Worm (Caenorhabditis elegans) whole organism, L1 larva: Measurements from ENCODE around the gene F35C11.3.

Experiments
- F16B12.6 ChIP-seq: fragments of 150-350 bp; optimal IDR thresholded peaks from 2 replicates; lab custom pipeline; 2014; ENCODE audit warnings: missing biosample characterization, missing genetic modification characterization
- Y116A8C.19 ChIP-seq: sonication (generic microtip); optimal IDR thresholded peaks from 2 replicates; lab custom pipeline; 2016; ENCODE audit warnings: missing compliant biosample characterization, missing genetic modification characterization, borderline replicate concordance
- aly-2 ChIP-seq: fragments of 150-350 bp; optimal IDR thresholded peaks from 2 replicates; lab custom pipeline; 2014; ENCODE audit warnings: missing biosample characterization, missing genetic modification characterization
- blmp-1 ChIP-seq: fragments of 150-350 bp; optimal IDR thresholded peaks from 2 replicates; lab custom pipeline; 2014; ENCODE audit warnings: missing biosample characterization, missing genetic modification characterization
- ceh-8 ChIP-seq: fragments of 200-800 bp; sonication (Bioruptor generic); optimal IDR thresholded peaks from 2 replicates; lab custom pipeline; 2018; ENCODE audit warnings: mild to moderate bottlenecking, missing genetic modification characterization, moderate library complexity, missing compliant biosample characterization
- ceh-82 ChIP-seq, 3 experiments: fragments of 150-350 bp in 1 of 3; sonication (generic microtip) in 2 of 3; optimal IDR thresholded peaks; 2 replicates each; lab custom pipeline; 2014 to 2017; ENCODE audit warnings: missing biosample characterization in 3 of 3, missing genetic modification characterization in 3 of 3
- ceh-88 ChIP-seq: fragments of 200-800 bp; sonication (Bioruptor generic); IDR thresholded peaks from 2 replicates; pipeline ENCODE4 v1.3.6; 2022; ENCODE audit warnings: missing genetic modification characterization, missing compliant biosample characterization
- ceh-90 ChIP-seq: sonication (generic microtip); optimal IDR thresholded peaks from 2 replicates; lab custom pipeline; 2016; ENCODE audit warnings: missing genetic modification characterization, missing compliant biosample characterization
- ces-1 ChIP-seq: fragments of 150-350 bp; optimal IDR thresholded peaks from 2 replicates; lab custom pipeline; 2014; ENCODE audit warnings: missing biosample characterization, missing genetic modification reagents, missing genetic modification characterization
- egl-13 ChIP-seq: sonication (generic microtip); optimal IDR thresholded peaks from 2 replicates; lab custom pipeline; 2016; ENCODE audit warnings: missing genotype, missing genetic modification reagents, missing genetic modification characterization, missing compliant biosample characterization
- elt-3 ChIP-seq, 6 experiments: fragments of 150-350 bp in 1 of 6; sonication (generic microtip); optimal IDR thresholded peaks; 2 replicates each; lab custom pipeline; 2017 to 2018; ENCODE audit warnings: missing biosample characterization in 6 of 6, missing genetic modification characterization in 6 of 6, inconsistent platforms in 1 of 6
- ets-5 ChIP-seq: fragments of 200-800 bp; sonication (Bioruptor generic); IDR thresholded peaks from 2 replicates; pipeline ENCODE4 v1.3.6; 2022; ENCODE audit warnings: missing genetic modification characterization, missing compliant biosample characterization
- fkh-4 ChIP-seq: sonication (generic microtip); optimal IDR thresholded peaks from 2 replicates; lab custom pipeline; 2016; ENCODE audit warnings: missing compliant biosample characterization, missing genetic modification characterization, borderline replicate concordance
- hlh-17 ChIP-seq: fragments of 200-800 bp; sonication (Bioruptor generic); optimal IDR thresholded peaks from 2 replicates; lab custom pipeline; 2018; ENCODE audit warnings: missing genetic modification characterization, mild to moderate bottlenecking, missing compliant biosample characterization, moderate library complexity, borderline replicate concordance
- hpl-2 ChIP-seq: fragments of 150-350 bp; optimal IDR thresholded peaks from 2 replicates; lab custom pipeline; 2014; ENCODE audit warnings: missing biosample characterization, missing genetic modification reagents, missing genetic modification characterization
- irx-1 ChIP-seq: sonication (generic microtip); optimal IDR thresholded peaks from 2 replicates; lab custom pipeline; 2016; ENCODE audit warnings: missing genetic modification characterization, missing compliant biosample characterization
- jun-1 ChIP-seq: fragments of 150-350 bp; optimal IDR thresholded peaks from 2 replicates; lab custom pipeline; 2014; ENCODE audit warnings: missing biosample characterization, missing genetic modification reagents, missing genetic modification characterization
- lin-14 ChIP-seq: fragments of 200-800 bp; sonication (Bioruptor generic); optimal IDR thresholded peaks from 2 replicates; lab custom pipeline; 2018; ENCODE audit warnings: mild to moderate bottlenecking, missing genetic modification characterization, moderate library complexity, missing compliant biosample characterization
- lin-15B ChIP-seq: fragments of 150-350 bp; sonication (generic microtip); optimal IDR thresholded peaks from 3 replicates; lab custom pipeline; 2014; ENCODE audit warnings: missing biosample characterization, missing genetic modification characterization
- lin-35 ChIP-seq, 2 experiments: fragments of 150-350 bp; optimal IDR thresholded peaks; 2 replicates each; lab custom pipeline; 2014; ENCODE audit warnings: missing biosample characterization in 2 of 2, missing genetic modification characterization in 2 of 2, missing genetic modification reagents in 2 of 2
- lsy-2 ChIP-seq, 2 experiments: fragments of 150-350 bp; optimal IDR thresholded peaks; 2 replicates each; lab custom pipeline; 2014; ENCODE audit warnings: missing biosample characterization in 2 of 2, missing genetic modification characterization in 2 of 2
- mab-9 ChIP-seq: fragments of 200-800 bp; sonication (Bioruptor generic); IDR thresholded peaks from 2 replicates; pipeline ENCODE4 v1.3.6; 2022; ENCODE audit warnings: missing genetic modification reagents, missing genetic modification characterization, missing compliant biosample characterization
- mdl-1 ChIP-seq, 2 experiments: fragments of 150-350 bp; optimal IDR thresholded peaks; 2 replicates each; lab custom pipeline; 2014 to 2017; ENCODE audit warnings: missing biosample characterization in 2 of 2, missing genetic modification characterization in 2 of 2, inconsistent platforms in 1 of 2
- mef-2 ChIP-seq: fragments of 150-350 bp; optimal IDR thresholded peaks from 2 replicates; lab custom pipeline; 2014; ENCODE audit warnings: missing biosample characterization, missing genetic modification characterization
- nhr-11 ChIP-seq: fragments of 150-350 bp; optimal IDR thresholded peaks from 2 replicates; lab custom pipeline; 2014; ENCODE audit warnings: missing biosample characterization, missing genetic modification characterization
- nhr-12 ChIP-seq: sonication (generic microtip); optimal IDR thresholded peaks from 2 replicates; lab custom pipeline; 2017; ENCODE audit warnings: missing biosample characterization, missing genetic modification characterization
- nhr-20 ChIP-seq: sonication (generic microtip); optimal IDR thresholded peaks from 2 replicates; lab custom pipeline; 2016; ENCODE audit warnings: mild to moderate bottlenecking, missing genetic modification characterization, missing compliant biosample characterization
- nhr-71 ChIP-seq: sonication (generic microtip); optimal IDR thresholded peaks from 2 replicates; lab custom pipeline; 2016; ENCODE audit warnings: mild to moderate bottlenecking, missing genetic modification characterization, moderate library complexity, missing compliant biosample characterization
- nhr-76 ChIP-seq: sonication (generic microtip); optimal IDR thresholded peaks from 2 replicates; lab custom pipeline; 2017; ENCODE audit warnings: missing biosample characterization, missing genetic modification characterization
- nhr-77 ChIP-seq: fragments of 150-350 bp; optimal IDR thresholded peaks from 2 replicates; lab custom pipeline; 2014; ENCODE audit warnings: missing biosample characterization, missing genetic modification characterization
- nhr-85 ChIP-seq: sonication (generic microtip); peaks from one replicate; lab custom pipeline; 2016; ENCODE audit warnings: missing genetic modification characterization, inconsistent platforms, missing compliant biosample characterization
- pax-3 ChIP-seq: fragments of 200-800 bp; sonication (Bioruptor generic); optimal IDR thresholded peaks from 2 replicates; lab custom pipeline; 2018; ENCODE audit warnings: mild to moderate bottlenecking, missing genetic modification characterization, moderate library complexity, missing compliant biosample characterization
- pqm-1 ChIP-seq: sonication (generic microtip); optimal IDR thresholded peaks from 3 replicates; lab custom pipeline; 2017; ENCODE audit warnings: missing biosample characterization, missing genetic modification characterization
- rnt-1 ChIP-seq: sonication (generic microtip); optimal IDR thresholded peaks from 2 replicates; lab custom pipeline; 2016; ENCODE audit warnings: mild to moderate bottlenecking, missing genetic modification characterization, moderate library complexity, missing compliant biosample characterization
- snpc-4 ChIP-seq: fragments of 150-350 bp; optimal IDR thresholded peaks from 2 replicates; lab custom pipeline; 2014; ENCODE audit warnings: missing biosample characterization, missing genetic modification characterization
- snu-23 ChIP-seq: sonication (generic microtip); optimal IDR thresholded peaks from 2 replicates; lab custom pipeline; 2016; ENCODE audit warnings: missing genetic modification characterization, missing compliant biosample characterization
- swsn-7 ChIP-seq: sonication (generic microtip); optimal IDR thresholded peaks from 2 replicates; lab custom pipeline; 2016; ENCODE audit warnings: missing genetic modification characterization, missing compliant biosample characterization
- tlp-1 ChIP-seq: fragments of 150-350 bp; optimal IDR thresholded peaks from 2 replicates; lab custom pipeline; 2014; ENCODE audit warnings: missing biosample characterization, missing genetic modification characterization
- unc-62 ChIP-seq: fragments of 150-350 bp; optimal IDR thresholded peaks from 2 replicates; lab custom pipeline; 2014; ENCODE audit warnings: missing biosample characterization, missing genetic modification reagents, missing genetic modification characterization
- unc-98 ChIP-seq: fragments of 200-800 bp; sonication (Bioruptor generic); IDR thresholded peaks from 2 replicates; pipeline ENCODE4 v1.3.6; 2022; ENCODE audit warnings: missing genetic modification characterization, missing compliant biosample characterization
- xbp-1 ChIP-seq: sonication (generic microtip); optimal IDR thresholded peaks from 2 replicates; lab custom pipeline; 2016; ENCODE audit warnings: missing genetic modification characterization, missing compliant biosample characterization
- zag-1 ChIP-seq: fragments of 150-350 bp; optimal IDR thresholded peaks from 2 replicates; lab custom pipeline; 2014; ENCODE audit warnings: missing biosample characterization, missing genetic modification characterization
- zip-4 ChIP-seq: fragments of 200-800 bp; sonication (Bioruptor generic); optimal IDR thresholded peaks from 2 replicates; lab custom pipeline; 2018; ENCODE audit warnings: mild to moderate bottlenecking, missing genetic modification characterization, moderate library complexity, missing compliant biosample characterization
- ztf-11 ChIP-seq, 2 experiments: sonication (generic microtip); optimal IDR thresholded peaks; 2 replicates each; lab custom pipeline; 2016 to 2017; ENCODE audit warnings: missing genetic modification characterization in 2 of 2, missing biosample characterization in 1 of 2, missing compliant biosample characterization in 1 of 2

Gene F35C11.3

DNA sequence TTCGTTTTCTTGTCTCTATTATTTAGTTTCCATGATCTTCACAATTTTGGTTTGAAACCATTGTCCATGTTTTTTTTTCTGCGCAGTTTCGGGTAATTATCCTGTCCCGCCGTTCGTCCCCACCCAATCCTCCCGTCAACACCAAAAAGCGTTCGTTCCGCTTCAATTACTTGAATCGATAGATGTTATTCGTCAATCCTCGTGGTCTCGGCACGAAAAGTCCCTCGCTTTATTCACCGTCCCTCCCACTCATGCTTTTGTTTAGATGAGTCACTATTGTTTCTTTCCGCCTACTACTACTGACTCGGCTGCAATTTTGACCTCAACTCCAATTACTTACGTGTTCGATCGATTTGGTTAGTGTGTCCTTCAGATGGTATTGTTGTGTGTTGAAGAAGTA lies 23.2 kb upstream of the F35C11.3 start:
- TF ChIP-seq ces-1 (no peak), nhr-85 (tag; lab: Kevin White, UChicago) (peak; percentile 41), hpl-2 (GFP tag; lab: Kevin White, UChicago) (no peak)

- TF ChIP-seq swsn-7 (tag; lab: Kevin White, UChicago) = no peak
- peak in 1 of 6 experiments; percentile 14 for TF ChIP-seq elt-3 (tag; optimal IDR thresholded peaks at IDR 0.05; lab: Kevin White, UChicago)
- TF ChIP-seq blmp-1 (tag; lab: Kevin White, UChicago) = peak; percentile 78
- TF ChIP-seq ceh-8 (GFP tag; lab: Kevin White, UChicago) = peak; percentile 31
Observed at ce11 chrII:8223945-8224344, 22.6 kb upstream of the F35C11.3 start.

DNA sequence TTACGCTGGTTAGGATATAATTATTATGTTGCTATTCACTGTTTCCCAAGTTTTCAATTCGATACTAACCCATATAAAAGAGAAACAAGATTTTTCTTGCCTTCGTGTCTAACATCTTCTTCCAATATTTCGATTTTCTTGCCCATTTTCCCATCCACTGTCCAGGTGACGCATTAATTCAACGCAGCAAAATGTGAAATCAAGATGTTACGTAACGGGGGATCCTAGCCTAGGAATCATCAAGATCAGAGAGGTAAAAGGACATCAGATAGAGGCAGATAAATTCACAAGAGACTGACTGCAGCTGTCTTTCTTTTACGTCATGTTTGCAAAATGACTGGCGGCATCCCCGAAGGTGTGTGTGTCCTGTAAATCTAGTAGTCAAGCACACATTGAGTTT lies 22.0 kb upstream of the F35C11.3 start:
- TF ChIP-seq blmp-1 (tag; lab: Kevin White, UChicago) (peak; percentile 85), nhr-85 (tag; lab: Kevin White, UChicago) (peak; percentile 6), lin-14 (GFP tag; lab: Kevin White, UChicago) (peak; percentile 23), elt-3 (tag; optimal IDR thresholded peaks at IDR 0.05; lab: Kevin White, UChicago) (peak in 1 of 6 experiments; percentile 4), ceh-82 (tag; optimal IDR thresholded peaks at IDR 0.05; lab: Kevin White, UChicago) (no peak), lin-35 (GFP tag; optimal IDR thresholded peaks at IDR 0.05; lab: Kevin White, UChicago) (no peak)

ce11 chrII:8225347-8225746 lies 21.2 kb upstream of the F35C11.3 start:
- TF ChIP-seq lsy-2 (tag; optimal IDR thresholded peaks at IDR 0.05; lab: Kevin White, UChicago) (peak in 1 of 2 experiments; percentile 24), nhr-71 (tag; lab: Kevin White, UChicago) (no peak), nhr-20 (tag; lab: Kevin White, UChicago) (peak; percentile 29), rnt-1 (tag; lab: Kevin White, UChicago) (no peak), nhr-85 (tag; lab: Kevin White, UChicago) (peak; percentile 72), nhr-11 (tag; lab: Kevin White, UChicago) (no peak), zag-1 (tag; lab: Kevin White, UChicago) (no peak)

DNA sequence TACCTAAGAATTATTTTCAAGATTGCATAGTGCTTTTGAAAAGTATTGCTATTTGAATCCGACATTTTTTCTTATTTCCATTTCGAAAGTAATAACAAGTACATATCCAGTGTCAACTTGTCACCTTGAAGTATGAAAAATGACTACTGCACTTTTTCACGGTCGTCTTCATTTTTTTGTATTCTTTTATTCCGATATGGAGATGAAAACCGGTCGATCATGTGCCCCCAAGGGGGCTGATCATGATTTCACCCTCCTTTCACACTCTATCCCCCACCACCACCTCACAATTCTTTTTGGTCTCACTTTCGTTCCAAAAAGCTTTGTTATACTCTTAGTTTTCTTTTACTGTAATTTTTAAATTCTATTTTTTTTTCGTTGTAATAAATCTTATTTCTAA lies 20.7 kb upstream of the F35C11.3 start:
- TF ChIP-seq zip-4 (no peak), irx-1 (no peak), fkh-4 (no peak), egl-13 (tag; lab: Kevin White, UChicago) (no peak), aly-2 (tag; lab: Kevin White, UChicago) (no peak), unc-62 (GFP tag; lab: Kevin White, UChicago) (no peak), pax-3 (tag; lab: Kevin White, UChicago) (no peak), hlh-17 (GFP tag; lab: Kevin White, UChicago) (no peak), elt-3 (tag; optimal IDR thresholded peaks at IDR 0.05; lab: Kevin White, UChicago) (no peak), ztf-11 (tag; optimal IDR thresholded peaks at IDR 0.05; lab: Kevin White, UChicago) (no peak), jun-1 (tag; lab: Kevin White, UChicago) (no peak), swsn-7 (tag; lab: Kevin White, UChicago) (no peak), tlp-1 (tag; lab: Kevin White, UChicago) (no peak), snu-23 (peak; percentile 6), Y116A8C.19 (tag; lab: Kevin White, UChicago) (no peak), nhr-76 (tag; lab: Kevin White, UChicago) (no peak), ets-5 (GFP tag; lab: Robert Waterston, UW) (no peak), xbp-1 (tag; lab: Kevin White, UChicago) (no peak), nhr-77 (tag; lab: Kevin White, UChicago) (no peak), lsy-2 (tag; optimal IDR thresholded peaks at IDR 0.05; lab: Kevin White, UChicago) (no peak), snpc-4 (no peak), mdl-1 (tag; optimal IDR thresholded peaks at IDR 0.05; lab: Kevin White, UChicago) (no peak), hpl-2 (GFP tag; lab: Kevin White, UChicago) (no peak), nhr-71 (tag; lab: Kevin White, UChicago) (no peak), ceh-8 (GFP tag; lab: Kevin White, UChicago) (no peak), ceh-88 (no peak), nhr-12 (tag; lab: Kevin White, UChicago) (no peak), lin-15B (tag; lab: Kevin White, UChicago) (no peak), mab-9 (no peak), pqm-1 (no peak), F16B12.6 (tag; lab: Kevin White, UChicago) (no peak), unc-98 (GFP tag; lab: Robert Waterston, UW) (no peak), mef-2 (no peak), ceh-90 (tag; lab: Kevin White, UChicago) (no peak)
